Worm (Caenorhabditis elegans): Measurements from ENCODE around the gene str-2.

ce11 chrV:9805161-9805560, 18.9 kb downstream of the str-2 start, which contains the start of gene sru-37:
- TF ChIP-seq blmp-1 (tag; optimal IDR thresholded peaks at IDR 0.05), result no peak
- no peak for TF ChIP-seq nhr-28 (tag; optimal IDR thresholded peaks at IDR 0.05)
- TF ChIP-seq lsy-2 (tag; optimal IDR thresholded peaks at IDR 0.05), result no peak
- TF ChIP-seq snpc-4 (tag; optimal IDR thresholded peaks at IDR 0.05), result no peak
- TF ChIP-seq sptf-1 (tag; optimal IDR thresholded peaks at IDR 0.05), result no peak
- no peak for TF ChIP-seq elt-1 (tag; optimal IDR thresholded peaks at IDR 0.05; ENCODE audit: borderline replicate concordance, insufficient read depth)
- TF ChIP-seq ces-1 (GFP tag; optimal IDR thresholded peaks at IDR 0.05), result no peak
- no peak for TF ChIP-seq unc-62 (GFP tag; optimal IDR thresholded peaks at IDR 0.05)
- no peak for TF ChIP-seq ztf-11 (tag; optimal IDR thresholded peaks at IDR 0.05)
